Worm (Caenorhabditis elegans): Measurements from ENCODE around the gene nhr-106.

nhr-106 gene

DNA sequence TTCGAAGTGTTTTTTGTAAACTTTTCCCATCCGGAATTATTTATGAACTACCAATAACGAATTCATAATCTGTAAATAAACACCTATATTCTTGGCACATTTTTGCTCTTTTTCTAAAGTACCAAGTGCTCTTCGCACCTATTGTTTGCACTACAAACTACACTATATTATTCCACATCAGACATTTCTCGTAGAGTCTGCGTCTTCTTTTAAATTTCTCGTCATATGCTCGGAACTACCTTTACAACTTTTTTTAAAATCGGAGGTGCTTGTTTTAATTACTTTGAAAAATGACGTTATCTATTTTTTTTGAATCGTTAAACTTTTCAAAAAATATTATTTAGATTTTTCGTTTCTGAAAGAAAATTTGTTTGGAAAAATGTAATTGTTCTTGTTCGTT lies 24.6 kb upstream of the nhr-106 start, which contains the start of gene nhr-201:
Gene nhr-201, plus strand, starts transcription at position 29 of the 400 bp plus-strand sequence.
- peak; percentile 19 for TF ChIP-seq elt-2 (tag; optimal IDR thresholded peaks at IDR 0.05)
- no peak for TF ChIP-seq efl-1 (optimal IDR thresholded peaks at IDR 0.05)
- peak in 1 of 2 experiments; percentile 84 for TF ChIP-seq efl-1 (GFP tag; optimal IDR thresholded peaks at IDR 0.05 in 1 of 2)
- TF ChIP-seq nhr-71 (tag; optimal IDR thresholded peaks at IDR 0.05), result peak; percentile 10
- TF ChIP-seq nhr-20 (tag; optimal IDR thresholded peaks at IDR 0.05), result peak; percentile 85
- TF ChIP-seq pag-3 (tag; optimal IDR thresholded peaks at IDR 0.05; ENCODE audit: borderline replicate concordance, insufficient read depth), result no peak

DNA sequence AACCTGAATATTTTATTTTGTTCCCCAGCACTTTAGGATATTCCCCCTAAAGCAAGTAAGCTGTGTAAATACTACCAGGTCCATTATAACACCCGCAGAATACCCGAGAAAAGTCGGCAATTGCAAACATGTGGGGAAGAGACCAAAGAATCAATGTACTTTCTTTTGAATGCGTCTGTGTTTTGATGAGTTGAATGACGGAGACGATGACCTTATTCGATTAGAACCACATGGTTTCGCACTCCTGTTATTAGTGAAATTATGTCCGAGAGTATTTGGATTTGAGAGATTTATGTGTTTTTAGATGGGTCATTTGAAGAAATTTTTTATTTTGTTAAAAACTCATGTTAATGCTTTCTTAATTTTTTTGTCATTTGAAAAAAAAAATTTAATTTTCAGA lies 24.1 kb upstream of the nhr-106 start:
- TF ChIP-seq ceh-8 (GFP tag; optimal IDR thresholded peaks at IDR 0.05) (no peak), efl-3 (GFP tag; optimal IDR thresholded peaks at IDR 0.05) (no peak), blmp-1 (tag; optimal IDR thresholded peaks at IDR 0.05) (peak; percentile 89), grh-1 (GFP tag; IDR thresholded peaks at IDR 0.05) (no peak), fkh-4 (tag; optimal IDR thresholded peaks at IDR 0.05; ENCODE audit: borderline replicate concordance) (peak; percentile 32), lin-13 (GFP tag; optimal IDR thresholded peaks at IDR 0.05) (peak; percentile 10), nhr-71 (tag; optimal IDR thresholded peaks at IDR 0.05) (peak; percentile 45), nhr-28 (tag; optimal IDR thresholded peaks at IDR 0.05) (no peak), xbp-1 (tag; optimal IDR thresholded peaks at IDR 0.05) (no peak), mep-1 (tag; optimal IDR thresholded peaks at IDR 0.05) (peak; percentile 2), dsc-1 (tag; optimal IDR thresholded peaks at IDR 0.05) (peak; percentile 90), F16B12.6 (tag; optimal IDR thresholded peaks at IDR 0.05) (no peak), nhr-85 (tag) (peak; percentile 78), pag-3 (tag; optimal IDR thresholded peaks at IDR 0.05; ENCODE audit: borderline replicate concordance, insufficient read depth) (no peak), nhr-20 (tag; optimal IDR thresholded peaks at IDR 0.05) (peak; percentile 4)

DNA sequence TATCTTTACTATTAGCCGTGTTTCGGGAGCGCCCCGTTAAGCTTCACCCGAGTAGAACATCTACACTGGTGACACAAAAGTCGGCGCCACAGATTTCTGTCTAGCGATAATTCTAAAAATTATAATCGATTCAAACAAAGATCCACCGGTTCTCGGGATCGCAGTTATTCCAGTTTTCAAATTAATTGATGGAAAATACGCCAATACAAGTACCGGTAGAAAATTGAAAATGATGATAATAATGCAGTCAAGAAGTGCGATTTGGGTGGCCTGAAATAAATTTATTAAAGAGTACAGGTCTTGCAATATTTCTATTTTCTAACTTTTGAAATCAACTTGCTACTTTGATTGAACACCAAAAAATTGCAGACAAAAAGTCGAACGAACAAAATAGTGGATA lies 21.9 kb upstream of the nhr-106 start:
- TF ChIP-seq efl-1 (optimal IDR thresholded peaks at IDR 0.05) (no peak), efl-1 (GFP tag; optimal IDR thresholded peaks at IDR 0.05 in 1 of 2) (peak in 1 of 2 experiments; percentile 85), ama-1 (optimal IDR thresholded peaks at IDR 0.05) (no peak)

DNA sequence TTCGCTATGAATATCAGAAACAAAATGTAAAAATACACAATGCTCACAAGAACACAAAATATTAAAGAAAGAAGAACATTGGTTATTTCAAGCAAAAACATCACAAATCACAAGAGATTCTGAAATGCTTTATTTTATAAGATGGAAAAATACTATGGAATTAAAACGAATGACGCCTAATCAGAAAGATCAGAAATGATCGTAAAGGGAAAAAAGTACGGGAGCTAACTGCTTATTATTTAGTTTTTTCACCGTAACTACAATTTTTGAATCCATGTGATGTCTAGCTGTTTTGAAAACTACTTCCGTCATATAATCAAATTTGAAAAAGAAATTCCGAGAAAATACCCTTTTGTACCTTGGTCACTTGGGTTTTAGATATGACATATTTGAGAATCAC lies 21.0 kb upstream of the nhr-106 start, which contains the start of gene srbc-57:
Gene srbc-57, minus strand, starts transcription at position 101 of the 400 bp plus-strand sequence.
- TF ChIP-seq nhr-71 (tag; optimal IDR thresholded peaks at IDR 0.05) (no peak), fkh-8 (tag; optimal IDR thresholded peaks at IDR 0.05) (peak; percentile 14)

DNA sequence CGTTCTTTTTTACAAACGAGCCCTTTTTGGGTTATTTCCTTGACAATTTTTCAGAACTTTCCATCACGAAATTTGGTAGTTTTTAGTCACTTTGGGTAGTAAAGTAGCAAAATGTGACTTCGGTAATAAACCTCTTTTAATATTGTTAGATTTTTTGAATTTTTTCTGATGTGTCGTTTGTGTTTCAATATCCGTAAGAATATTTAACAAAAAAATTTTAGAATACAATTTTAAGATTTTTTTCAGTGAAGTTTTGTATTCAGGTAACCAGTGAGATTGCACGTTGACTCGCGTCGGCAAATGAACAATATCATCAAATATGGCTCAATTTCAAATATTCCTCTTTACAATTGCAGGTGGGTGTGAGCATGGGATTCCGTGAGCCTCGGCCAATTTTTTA lies 16.8 kb upstream of the nhr-106 start, which contains the start of gene srt-31:
Gene srt-31, plus strand, starts transcription at position 301 of the 400 bp plus-strand sequence.
- TF ChIP-seq lin-15B (tag; optimal IDR thresholded peaks at IDR 0.05), result no peak
- TF ChIP-seq efl-3 (GFP tag; optimal IDR thresholded peaks at IDR 0.05), result no peak
- TF ChIP-seq hpl-2 (GFP tag; optimal IDR thresholded peaks at IDR 0.05), result no peak
- TF ChIP-seq unc-30 (tag; optimal IDR thresholded peaks at IDR 0.05), result no peak
- no peak for TF ChIP-seq elt-2 (tag; optimal IDR thresholded peaks at IDR 0.05)
- TF ChIP-seq fos-1 (tag; optimal IDR thresholded peaks at IDR 0.05), result no peak
- no peak for TF ChIP-seq tlp-1 (tag; optimal IDR thresholded peaks at IDR 0.05)
- no peak for TF ChIP-seq nhr-77 (tag; optimal IDR thresholded peaks at IDR 0.05)
- no peak for TF ChIP-seq ceh-63 (GFP tag; optimal IDR thresholded peaks at IDR 0.05)
- no peak for TF ChIP-seq lsy-2 (tag; optimal IDR thresholded peaks at IDR 0.05)
- TF ChIP-seq lir-3 (tag; optimal IDR thresholded peaks at IDR 0.05; ENCODE audit: poor library complexity), result no peak
- no peak for TF ChIP-seq skn-1 (tag; optimal IDR thresholded peaks at IDR 0.05)

DNA sequence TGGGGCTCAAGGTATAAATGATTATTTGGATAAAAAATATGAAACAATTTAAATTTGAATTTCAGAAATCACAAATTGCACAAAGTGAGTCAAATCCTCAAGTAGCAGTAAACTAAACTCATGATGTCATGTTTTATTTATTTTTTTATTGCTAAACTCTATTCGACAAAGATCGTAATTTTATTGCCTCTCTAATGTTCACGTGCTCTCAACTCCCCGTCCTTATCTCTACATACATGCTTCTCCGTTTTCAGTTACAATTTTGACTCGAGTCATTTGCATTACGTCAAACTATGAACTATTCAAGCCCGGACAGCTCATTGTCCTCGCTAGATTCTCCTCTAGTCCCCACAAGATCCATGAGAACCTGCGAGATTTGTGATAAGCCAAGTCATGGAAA lies 14.9 kb upstream of the nhr-106 start, which contains the start of gene nhr-99:
Gene nhr-99, plus strand, starts transcription at position 263 of the 400 bp plus-strand sequence.
- TF ChIP-seq efl-3 (GFP tag; optimal IDR thresholded peaks at IDR 0.05), result no peak
- no peak for TF ChIP-seq egl-13 (tag; optimal IDR thresholded peaks at IDR 0.05)
- no peak for TF ChIP-seq blmp-1 (tag; optimal IDR thresholded peaks at IDR 0.05)
- TF ChIP-seq lin-15B (tag; optimal IDR thresholded peaks at IDR 0.05), result no peak
- TF ChIP-seq lin-35 (GFP tag; optimal IDR thresholded peaks at IDR 0.05), result peak in 1 of 2 experiments; percentile 10
- TF ChIP-seq nhr-20 (tag; optimal IDR thresholded peaks at IDR 0.05), result peak; percentile 40
- TF ChIP-seq sox-4 (tag; optimal IDR thresholded peaks at IDR 0.05), result no peak
- peak; percentile 62 for TF ChIP-seq elt-2 (tag; optimal IDR thresholded peaks at IDR 0.05)

Data from whole organism, L1 larva.